Worm (Caenorhabditis elegans): ENCODE results near the gene ham-3.

The ham-3 gene

DNA sequence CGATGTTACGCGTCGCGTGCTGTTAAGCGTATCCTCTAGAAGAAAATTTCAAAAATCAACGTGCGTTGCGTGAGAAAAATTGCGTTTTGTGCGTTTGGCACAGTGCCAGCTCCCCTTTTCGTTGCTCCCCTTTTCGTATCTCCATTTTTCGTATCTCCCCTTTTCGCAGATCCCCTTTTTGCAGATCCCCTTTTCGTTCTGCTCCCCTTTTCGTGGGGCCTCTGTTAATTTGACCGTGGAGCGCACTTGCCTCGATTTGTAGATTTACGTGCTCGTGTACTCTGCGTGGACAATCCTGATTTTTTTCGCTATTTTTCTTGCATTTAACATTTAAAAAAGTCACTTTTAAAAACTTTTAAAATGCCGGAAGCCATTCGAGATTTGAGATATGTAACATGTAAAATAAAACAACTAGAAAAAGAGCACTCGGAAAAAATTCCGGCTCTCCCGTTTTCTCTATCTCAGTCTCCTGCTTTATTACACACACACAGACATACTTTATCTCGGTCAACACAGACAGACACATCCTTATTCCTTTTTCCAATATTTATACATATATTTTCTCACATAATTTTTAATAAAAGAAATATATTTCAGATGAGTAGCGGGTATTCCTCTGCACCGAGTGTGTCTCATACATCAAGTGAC, 3.1 kb downstream of the ham-3 start, which contains the start of gene ttll-4 (continued):
- TF ChIP-seq T26A5.8 (tag; optimal IDR thresholded peaks at IDR 0.05): no peak
- no peak for TF ChIP-seq lag-1 (GFP tag; IDR thresholded peaks at IDR 0.05)
- peak; percentile 19 for TF ChIP-seq snpc-4 (GFP tag; optimal IDR thresholded peaks at IDR 0.05)
- no peak for TF ChIP-seq snpc-4 (tag; optimal IDR thresholded peaks at IDR 0.05)
- TF ChIP-seq F22D6.2 (tag; optimal IDR thresholded peaks at IDR 0.05): no peak
- TF ChIP-seq Y67H2A.10 (GFP tag; conservative IDR thresholded peaks at IDR 0.05): no peak
- TF ChIP-seq ztf-18 (tag; optimal IDR thresholded peaks at IDR 0.05): peak; percentile 44
- TF ChIP-seq hlh-12 (tag; optimal IDR thresholded peaks at IDR 0.05): no peak
- TF ChIP-seq D2030.7 (GFP tag; IDR thresholded peaks at IDR 0.05): peak; percentile 61; the same call in 1 of the 2 replicates
- TF ChIP-seq hrde-1 (tag; optimal IDR thresholded peaks at IDR 0.05; ENCODE audit: borderline replicate concordance): no peak
- no peak for TF ChIP-seq ztf-22 (GFP tag; optimal IDR thresholded peaks at IDR 0.05)
- no peak for TF ChIP-seq hsf-1 (GFP tag; IDR thresholded peaks at IDR 0.05)
- TF ChIP-seq lin-54 (GFP tag; optimal IDR thresholded peaks at IDR 0.05): peak; percentile 15
- no peak for TF ChIP-seq ceh-58 (GFP tag; IDR thresholded peaks at IDR 0.05)
- TF ChIP-seq attf-3 (GFP tag; conservative IDR thresholded peaks at IDR 0.05): peak; percentile 48; the same call in 1 of the 2 replicates
- TF ChIP-seq ztf-25 (GFP tag; IDR thresholded peaks at IDR 0.05): 0 out of 2 replicates have a peak, but pooled peaks have one; percentile 56
- TF ChIP-seq zim-3 (tag; optimal IDR thresholded peaks at IDR 0.05): no peak
- no peak for TF ChIP-seq ztf-6 (GFP tag; IDR thresholded peaks at IDR 0.05)

DNA sequence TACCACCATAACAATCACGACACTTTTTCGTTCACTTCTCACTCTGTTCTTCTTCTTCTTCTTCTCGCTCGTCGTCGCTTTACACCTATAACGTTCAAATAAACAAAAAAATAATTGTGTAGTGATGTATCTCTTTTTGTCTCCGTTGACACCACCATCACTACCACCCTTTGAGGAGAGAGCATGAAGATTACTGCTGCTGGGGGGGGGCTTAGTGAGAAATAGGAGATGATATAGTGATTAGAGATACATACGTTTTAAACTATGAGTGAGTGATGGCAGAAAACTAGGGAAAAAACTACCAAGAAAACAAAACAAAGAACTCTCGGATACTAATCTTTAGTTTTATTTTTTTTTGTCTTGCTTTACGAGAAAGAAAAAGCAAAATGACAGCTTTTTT, 5.8 kb downstream of the ham-3 start:
- no peak for TF ChIP-seq fkh-3 (tag; optimal IDR thresholded peaks at IDR 0.05)
- TF ChIP-seq ceh-79 (tag; optimal IDR thresholded peaks at IDR 0.05): no peak
- TF ChIP-seq repo-1 (tag; optimal IDR thresholded peaks at IDR 0.05): no peak
- no peak for TF ChIP-seq nhr-27 (tag; optimal IDR thresholded peaks at IDR 0.05)
- TF ChIP-seq ztf-26 (tag; optimal IDR thresholded peaks at IDR 0.05): no peak
- no peak for TF ChIP-seq egrh-3 (GFP tag; IDR thresholded peaks at IDR 0.05)
- no peak for TF ChIP-seq nfya-1 (tag; optimal IDR thresholded peaks at IDR 0.05; ENCODE audit: borderline replicate concordance, insufficient read depth)
- TF ChIP-seq ztf-22 (GFP tag; optimal IDR thresholded peaks at IDR 0.05): no peak
- no peak for TF ChIP-seq Y53F4B.3 (GFP tag; IDR thresholded peaks at IDR 0.05)

DNA sequence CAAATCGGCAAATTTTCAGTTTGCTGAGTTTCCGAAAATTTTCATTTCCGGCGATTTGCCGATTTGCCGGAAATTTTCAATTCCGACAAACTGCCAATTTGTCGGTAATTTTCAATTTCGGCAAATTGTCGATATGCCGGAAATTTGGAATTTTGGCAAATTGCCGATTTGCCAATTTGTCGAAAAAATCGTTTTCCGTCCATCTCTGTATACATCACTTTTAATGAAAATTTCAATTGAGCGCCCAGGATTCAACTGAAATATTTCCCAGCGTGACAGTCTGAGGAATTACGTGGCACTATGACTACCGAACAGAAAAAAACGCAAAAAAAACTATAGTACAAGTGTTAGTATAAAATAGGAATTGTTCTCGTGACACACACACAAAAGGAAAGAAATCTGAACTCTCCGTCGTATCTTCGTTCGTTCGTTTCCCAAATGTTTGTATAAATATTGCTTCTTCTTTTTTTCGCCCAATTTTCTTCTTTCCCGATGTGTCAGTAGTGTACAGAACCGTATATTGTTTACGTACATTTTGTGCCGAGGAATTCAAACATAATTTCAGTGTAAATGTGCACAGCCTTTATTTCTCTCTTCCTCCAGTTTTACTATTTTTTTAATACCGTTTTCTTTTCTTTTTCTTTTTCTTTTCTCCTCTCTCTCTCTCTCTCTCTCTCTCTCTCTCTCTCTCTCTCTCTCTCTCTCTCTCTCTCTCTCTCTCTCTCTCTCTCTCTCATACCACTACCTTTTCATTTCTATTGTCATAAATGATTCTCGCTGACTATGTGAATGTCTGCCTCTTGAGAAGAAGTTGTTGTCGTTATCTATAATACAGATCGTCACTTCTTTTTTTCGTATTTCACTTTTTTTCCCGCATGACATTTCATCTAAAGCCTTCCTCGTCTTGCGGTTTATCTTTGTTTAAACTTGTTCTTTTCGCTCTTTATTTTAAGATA, 12.2 kb downstream of the ham-3 start:
- TF ChIP-seq cebp-1 (GFP tag; IDR thresholded peaks at IDR 0.05) (no peak), cebp-1 (tag; optimal IDR thresholded peaks at IDR 0.05) (peak; percentile 41), F55B11.4 (tag; optimal IDR thresholded peaks at IDR 0.05; ENCODE audit: borderline replicate concordance, insufficient read depth) (no peak), hrde-1 (tag; optimal IDR thresholded peaks at IDR 0.05; ENCODE audit: borderline replicate concordance) (no peak), let-607 (tag; optimal IDR thresholded peaks at IDR 0.05) (no peak), hmg-1.2 (GFP tag; IDR thresholded peaks at IDR 0.05) (peak; percentile 47; the same call in 1 of the 2 replicates), F23B12.7 (tag; optimal IDR thresholded peaks at IDR 0.05; ENCODE audit: insufficient read depth) (no peak), mel-28 (tag; optimal IDR thresholded peaks at IDR 0.05; ENCODE audit: borderline replicate concordance) (no peak), hlh-26 (GFP tag; conservative IDR thresholded peaks at IDR 0.05) (no peak), B0019.2 (GFP tag; conservative IDR thresholded peaks at IDR 0.05) (no peak), die-1 (tag; optimal IDR thresholded peaks at IDR 0.05) (no peak), pbrm-1 (GFP tag; IDR thresholded peaks at IDR 0.05) (no peak), egl-44 (GFP tag; IDR thresholded peaks at IDR 0.05) (0 out of 2 replicates have a peak, but pooled peaks have one; percentile 27), lin-26 (GFP tag; IDR thresholded peaks at IDR 0.05) (no peak), ekl-4 (GFP tag; IDR thresholded peaks at IDR 0.05) (no peak), mcd-1 (GFP tag; IDR thresholded peaks at IDR 0.05) (no peak), mes-4 (tag; optimal IDR thresholded peaks at IDR 0.05) (no peak), Y53F4B.3 (GFP tag; IDR thresholded peaks at IDR 0.05) (no peak), dox-1 (GFP tag; IDR thresholded peaks at IDR 0.05) (peak; percentile 27; the same call in 1 of the 2 replicates)

Data from whole organism, young adult.